Fruit fly (Drosophila melanogaster) whole organism, pupa: ENCODE data around the gene Had1.

ENCODE experiments used
- CG10348 ChIP-seq: fragments of 200-800 bp; sonication (Bioruptor generic); IDR thresholded peaks from 2 replicates; pipeline ENCODE4 v1.3.6; 2022; ENCODE audit warnings: missing biosample characterization, missing genetic modification characterization
- CG12605 ChIP-seq: fragments of 200-800 bp; sonication (Bioruptor generic); IDR thresholded peaks from 2 replicates; pipeline ENCODE4 v1.3.6; 2022; ENCODE audit warnings: missing biosample characterization, missing genetic modification characterization
- CG13204 ChIP-seq: fragments of 200-800 bp; sonication (Bioruptor generic); optimal IDR thresholded peaks from 2 replicates; lab custom pipeline; 2018; ENCODE audit warnings: missing biosample characterization, mild to moderate bottlenecking, missing genetic modification characterization, moderate library complexity
- CG14655 ChIP-seq: fragments of 200-800 bp; sonication (Bioruptor generic); optimal IDR thresholded peaks from 3 replicates; lab custom pipeline; 2017; ENCODE audit warnings: mild to moderate bottlenecking, missing biosample characterization, missing genetic modification reagents, missing genetic modification characterization
- CG15710 ChIP-seq: fragments of 200-800 bp; sonication (Bioruptor generic); optimal IDR thresholded peaks from 2 replicates; lab custom pipeline; 2018; ENCODE audit warnings: missing biosample characterization, mild to moderate bottlenecking, missing genetic modification characterization, moderate library complexity
- CG17806 ChIP-seq: fragments of 200-800 bp; sonication (Bioruptor generic); optimal IDR thresholded peaks from 2 replicates; lab custom pipeline; 2018; ENCODE audit warnings: missing biosample characterization, mild to moderate bottlenecking, missing genetic modification characterization, moderate library complexity
- CG32121 ChIP-seq: fragments of 200-800 bp; sonication (Bioruptor generic); IDR thresholded peaks from 2 replicates; pipeline ENCODE4 v1.3.6; 2022; ENCODE audit warnings: missing biosample characterization, missing genetic modification characterization
- CG34367 ChIP-seq: fragments of 200-800 bp; sonication (Bioruptor generic); optimal IDR thresholded peaks from 2 replicates; lab custom pipeline; 2018; ENCODE audit warnings: missing biosample characterization, mild to moderate bottlenecking, missing genetic modification characterization
- CG4496 ChIP-seq: fragments of 200-800 bp; sonication (Bioruptor generic); IDR thresholded peaks from 3 replicates; pipeline ENCODE4 v1.3.6; 2022; ENCODE audit warnings: missing biosample characterization, missing genetic modification characterization
- CG8159 ChIP-seq: fragments of 200-800 bp; sonication (Bioruptor generic); optimal IDR thresholded peaks from 3 replicates; lab custom pipeline; 2018; ENCODE audit warnings: missing biosample characterization, mild to moderate bottlenecking, missing genetic modification characterization, moderate library complexity
- CG8301 ChIP-seq: fragments of 200-800 bp; sonication (Bioruptor generic); optimal IDR thresholded peaks from 2 replicates; lab custom pipeline; 2018; ENCODE audit warnings: missing biosample characterization, mild to moderate bottlenecking, missing genetic modification characterization
- CG9948 ChIP-seq: fragments of 200-800 bp; sonication (Bioruptor generic); optimal IDR thresholded peaks from 2 replicates; lab custom pipeline; 2018; ENCODE audit warnings: missing biosample characterization, mild to moderate bottlenecking, missing genetic modification characterization, moderate library complexity
- D1 ChIP-seq: fragments of 200-800 bp; sonication (Bioruptor generic); optimal IDR thresholded peaks from 2 replicates; lab custom pipeline; 2018; ENCODE audit warnings: missing biosample characterization, mild to moderate bottlenecking, missing genetic modification characterization, moderate library complexity
- EcR ChIP-seq: fragments of 200-800 bp; sonication (Bioruptor generic); optimal IDR thresholded peaks from 3 replicates; lab custom pipeline; 2019; ENCODE audit warnings: missing biosample characterization, missing genetic modification characterization, mild to moderate bottlenecking, moderate library complexity, missing genetic modification reagents
- Ets98B ChIP-seq: fragments of 200-800 bp; sonication (Bioruptor generic); IDR thresholded peaks from 2 replicates; pipeline ENCODE4 v1.3.6; 2022; ENCODE audit warnings: missing biosample characterization, missing genetic modification characterization
- Pif1A ChIP-seq: fragments of 200-800 bp; sonication (Bioruptor generic); optimal IDR thresholded peaks from 3 replicates; lab custom pipeline; 2016; ENCODE audit warnings: missing biosample characterization, missing genetic modification characterization
- Pif1B ChIP-seq: fragments of 200-800 bp; sonication (Bioruptor generic); optimal IDR thresholded peaks from 3 replicates; lab custom pipeline; 2016; ENCODE audit warnings: missing biosample characterization, missing genetic modification characterization
- Snoo ChIP-seq: fragments of 200-800 bp; sonication (Bioruptor generic); optimal IDR thresholded peaks from 3 replicates; lab custom pipeline; 2017; ENCODE audit warnings: missing biosample characterization, mild to moderate bottlenecking, missing genetic modification characterization, inconsistent platforms
- fd96Ca ChIP-seq: fragments of 200-800 bp; sonication (Bioruptor generic); IDR thresholded peaks from 3 replicates; pipeline ENCODE4 v1.3.6; 2022; ENCODE audit warnings: missing biosample characterization, missing genetic modification characterization
- gl ChIP-seq: fragments of 200-800 bp; sonication (Bioruptor generic); optimal IDR thresholded peaks from 2 replicates; lab custom pipeline; 2018; ENCODE audit warnings: missing biosample characterization, mild to moderate bottlenecking, missing genetic modification characterization
- rn ChIP-seq: fragments of 200-800 bp; sonication (Bioruptor generic); IDR thresholded peaks from 2 replicates; pipeline ENCODE4 v1.3.6; 2022; ENCODE audit warnings: missing biosample characterization, missing genetic modification characterization

The Had1 gene

DNA sequence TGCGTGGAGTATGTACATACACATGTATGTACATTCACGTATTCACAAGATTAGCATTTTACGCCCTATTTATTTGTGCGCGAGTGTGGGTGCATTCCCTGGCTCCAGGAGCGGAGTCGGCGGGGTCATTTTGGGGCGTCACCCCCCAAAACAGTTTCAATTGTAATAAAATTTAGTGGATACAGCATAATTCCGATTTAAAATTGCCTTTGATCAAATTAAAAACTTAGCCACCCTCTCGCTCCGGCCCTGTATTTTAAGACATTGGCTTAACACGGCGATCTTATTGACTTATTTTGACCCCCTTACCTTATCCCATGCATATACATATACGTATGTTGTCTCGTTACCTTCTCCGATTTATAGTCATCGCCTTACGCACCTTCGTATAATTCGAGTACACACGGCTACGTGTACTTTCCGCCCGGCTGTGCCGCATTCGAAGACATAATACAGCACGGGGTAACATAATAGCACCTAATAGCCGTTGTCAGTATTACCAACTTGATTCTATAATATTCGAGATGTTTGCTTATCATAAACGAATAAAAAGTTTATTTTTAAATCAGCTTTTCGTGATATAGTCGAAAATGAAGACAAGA, 29.0 kb downstream of the Had1 start:
- TF ChIP-seq CG34367 (tag; lab: Kevin White, UChicago) (peak; percentile 75), Pif1A (GFP tag; lab: Kevin White, UChicago) (peak; percentile 86), gl (tag; lab: Kevin White, UChicago) (peak; percentile 69), Ets98B (GFP tag; lab: Robert Waterston, UW) (peak; percentile 93), CG8301 (tag; lab: Kevin White, UChicago) (peak; percentile 78), CG8159 (tag; lab: Kevin White, UChicago) (peak; percentile 86), EcR (peak; percentile 0), CG12605 (peak; percentile 82; the same call in 1 of the 2 replicates), CG10348 (GFP tag; lab: Robert Waterston, UW) (peak; percentile 84), fd96Ca (GFP tag; lab: Robert Waterston, UW) (peak; percentile 95), CG9948 (tag; lab: Kevin White, UChicago) (peak; percentile 79), CG32121 (GFP tag; lab: Robert Waterston, UW) (peak; percentile 92), rn (GFP tag; lab: Robert Waterston, UW) (peak; percentile 84), D1 (no peak), CG13204 (GFP tag; lab: Kevin White, UChicago) (peak; percentile 50), CG4496 (GFP tag; lab: Robert Waterston, UW) (peak; percentile 97), CG14655 (GFP tag; lab: Kevin White, UChicago) (peak; percentile 84), Pif1B (peak; percentile 84), CG17806 (peak; percentile 81), Snoo (tag; lab: Kevin White, UChicago) (peak; percentile 97), CG15710 (tag; lab: Kevin White, UChicago) (peak; percentile 88)

DNA sequence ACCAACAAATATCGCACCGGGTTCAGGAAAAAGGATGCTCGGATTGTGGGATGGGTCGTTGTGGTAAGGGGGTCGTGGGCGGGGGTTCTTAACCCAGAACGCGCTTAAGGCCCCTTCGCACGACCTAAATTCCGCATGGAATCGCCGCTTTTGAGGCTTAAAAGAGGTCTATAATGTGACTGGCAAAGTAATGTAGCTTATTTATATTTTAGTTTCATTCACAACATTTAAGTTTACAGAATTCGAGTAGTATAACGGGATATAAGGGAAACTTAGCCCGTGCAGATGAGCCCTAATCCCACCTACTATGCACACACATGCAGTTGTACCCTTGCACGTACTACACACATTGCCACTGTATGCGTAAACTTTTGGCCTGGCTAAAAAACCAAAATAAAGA, 29.7 kb downstream of the Had1 start:
- TF ChIP-seq CG34367 (tag; lab: Kevin White, UChicago): peak; percentile 88
- peak; percentile 87 for TF ChIP-seq CG8159 (tag; lab: Kevin White, UChicago)
- peak; percentile 90 for TF ChIP-seq CG4496 (GFP tag; lab: Robert Waterston, UW)
- peak; percentile 92 for TF ChIP-seq fd96Ca (GFP tag; lab: Robert Waterston, UW)
- TF ChIP-seq rn (GFP tag; lab: Robert Waterston, UW): peak; percentile 37; the same call in 1 of the 2 replicates
- TF ChIP-seq Ets98B (GFP tag; lab: Robert Waterston, UW): peak; percentile 89
- TF ChIP-seq CG14655 (GFP tag; lab: Kevin White, UChicago): peak; percentile 87
- TF ChIP-seq CG9948 (tag; lab: Kevin White, UChicago): peak; percentile 83
- peak; percentile 83 for TF ChIP-seq CG17806
- TF ChIP-seq CG10348 (GFP tag; lab: Robert Waterston, UW): no peak
- TF ChIP-seq Pif1B: peak; percentile 83
- peak; percentile 79 for TF ChIP-seq CG32121 (GFP tag; lab: Robert Waterston, UW)
- TF ChIP-seq Pif1A (GFP tag; lab: Kevin White, UChicago): peak; percentile 76
- peak; percentile 81 for TF ChIP-seq gl (tag; lab: Kevin White, UChicago)
- peak; percentile 87 for TF ChIP-seq CG12605
- TF ChIP-seq CG15710 (tag; lab: Kevin White, UChicago): peak; percentile 90
- TF ChIP-seq Snoo (tag; lab: Kevin White, UChicago): peak; percentile 78
- peak; percentile 22 for TF ChIP-seq D1
- TF ChIP-seq CG13204 (GFP tag; lab: Kevin White, UChicago): peak; percentile 88
- peak; percentile 51 for TF ChIP-seq EcR
- peak; percentile 84 for TF ChIP-seq CG8301 (tag; lab: Kevin White, UChicago)

DNA sequence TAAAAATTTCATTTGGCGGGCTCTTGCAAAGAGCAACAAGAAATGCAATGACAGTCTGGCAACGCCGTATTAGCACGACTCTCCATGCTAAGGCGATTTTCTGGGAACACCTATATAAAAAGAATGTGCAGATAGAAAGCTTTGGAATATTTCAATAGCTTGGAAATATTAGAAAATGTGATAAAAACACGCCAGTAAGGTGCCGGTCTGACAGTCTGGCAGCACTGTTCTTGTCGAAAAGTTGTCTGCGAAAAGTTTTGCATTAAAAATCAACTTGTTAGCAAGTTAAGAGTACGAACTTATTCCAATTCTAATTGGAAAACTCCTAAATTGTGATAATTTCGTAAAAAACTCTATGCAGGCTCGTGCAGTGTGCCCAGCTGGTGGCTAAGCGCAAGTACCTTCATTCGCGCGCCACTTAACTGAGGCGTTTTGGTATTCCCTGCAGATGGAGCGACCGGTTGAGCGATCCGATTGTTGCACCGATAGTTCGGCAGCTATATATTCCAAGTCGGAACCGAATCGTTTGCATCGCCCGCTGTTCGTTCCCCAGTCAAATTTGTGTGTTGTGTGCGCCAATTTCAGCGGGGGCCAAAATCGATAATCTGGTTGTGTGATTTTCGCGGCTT, 30.5 kb downstream of the Had1 start, which contains the start of gene eas:
eas (plus strand) TSS at position 451 of the 629 bp plus-strand sequence.
- no peak for TF ChIP-seq Pif1B
- 0 out of 3 replicates have a peak, but pooled peaks have one; percentile 36 for TF ChIP-seq fd96Ca (GFP tag; lab: Robert Waterston, UW)
- 0 out of 3 replicates have a peak, but pooled peaks have one; percentile 15 for TF ChIP-seq CG4496 (GFP tag; lab: Robert Waterston, UW)
- no peak for TF ChIP-seq CG32121 (GFP tag; lab: Robert Waterston, UW)
- no peak for TF ChIP-seq rn (GFP tag; lab: Robert Waterston, UW)
- TF ChIP-seq, all 21 proteins: peak for 2

DNA sequence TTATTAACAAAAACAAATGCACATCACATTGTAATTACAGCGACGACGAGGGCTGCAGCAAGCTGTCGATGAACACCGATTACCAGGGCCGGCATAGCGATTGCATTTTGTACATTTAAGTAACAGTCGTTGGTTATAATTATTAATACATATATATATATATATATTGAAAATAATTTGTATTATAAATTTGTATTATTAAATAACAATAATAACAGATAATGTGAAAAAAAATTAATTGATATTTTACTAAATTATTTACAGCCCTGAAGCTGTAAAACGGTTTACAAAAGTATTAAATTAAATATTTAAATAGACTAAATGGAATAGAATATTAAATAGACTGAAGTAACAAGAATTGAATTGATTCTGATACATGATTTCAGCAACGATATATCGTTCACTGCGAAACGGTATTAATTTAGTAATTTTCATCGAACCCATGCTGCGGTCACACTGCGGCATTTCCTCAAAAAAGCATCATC, 32.6 kb downstream of the Had1 start, which contains the start of the genes kat80 and Prosalpha4:
kat80 (minus strand) TSS at position 327 of the 485 bp plus-strand sequence.
Prosalpha4 (plus strand) TSS at position 417 of the 485 bp plus-strand sequence.
- TF ChIP-seq CG8301 (tag; lab: Kevin White, UChicago): no peak
- peak; percentile 19 for TF ChIP-seq CG15710 (tag; lab: Kevin White, UChicago)
- TF ChIP-seq Pif1B: no peak
- no peak for TF ChIP-seq CG4496 (GFP tag; lab: Robert Waterston, UW)
- peak; percentile 63 for TF ChIP-seq Snoo (tag; lab: Kevin White, UChicago)
- no peak for TF ChIP-seq CG13204 (GFP tag; lab: Kevin White, UChicago)
- no peak for TF ChIP-seq Ets98B (GFP tag; lab: Robert Waterston, UW)
- TF ChIP-seq CG8159 (tag; lab: Kevin White, UChicago): peak; percentile 26
- peak; percentile 36 for TF ChIP-seq CG14655 (GFP tag; lab: Kevin White, UChicago)
- no peak for TF ChIP-seq EcR
